Fruit fly (Drosophila melanogaster) whole organism, adult: Measurements from ENCODE around the gene Nopp140.

Experiments used
- CG33017 ChIP-seq: fragments of 200-800 bp; sonication (Bioruptor generic); optimal IDR thresholded peaks from 2 replicates; lab custom pipeline; 2018; ENCODE audit warnings: missing biosample characterization, mild to moderate bottlenecking, missing genetic modification characterization, moderate library complexity
- CG5204 ChIP-seq: fragments of 200-800 bp; sonication (Bioruptor generic); optimal IDR thresholded peaks from 2 replicates; lab custom pipeline; 2016; ENCODE audit warnings: missing biosample characterization, missing genetic modification characterization
- CG7101 ChIP-seq: fragments of 200-800 bp; sonication (Bioruptor generic); optimal IDR thresholded peaks from 2 replicates; lab custom pipeline; 2018; ENCODE audit warnings: missing biosample characterization, mild to moderate bottlenecking, missing genetic modification characterization, moderate library complexity
- Clk ChIP-seq: fragments of 200-800 bp; sonication (Bioruptor generic); optimal IDR thresholded peaks from 2 replicates; lab custom pipeline; 2017; ENCODE audit warnings: missing biosample characterization, missing genetic modification characterization
- Crg-1 ChIP-seq: fragments of 200-800 bp; sonication (Bioruptor generic); optimal IDR thresholded peaks from 2 replicates; lab custom pipeline; 2016; ENCODE audit warnings: missing biosample characterization, missing genetic modification characterization
- Mnt ChIP-seq: fragments of 200-800 bp; sonication (Bioruptor generic); optimal IDR thresholded peaks from 2 replicates; lab custom pipeline; 2016; ENCODE audit warnings: missing biosample characterization, mild to moderate bottlenecking, missing genetic modification characterization
- bab1 ChIP-seq: fragments of 200-800 bp; sonication (Bioruptor generic); optimal IDR thresholded peaks from 3 replicates; lab custom pipeline; 2019; ENCODE audit warnings: missing biosample characterization, mild to moderate bottlenecking, missing genetic modification characterization, moderate library complexity
- kay ChIP-seq: fragments of 200-800 bp; sonication (Bioruptor generic); peaks from one replicate; lab custom pipeline; 2016; ENCODE audit warnings: missing biosample characterization, missing genetic modification characterization, borderline replicate concordance
- ovo ChIP-seq: fragments of 200-800 bp; sonication (Bioruptor generic); optimal IDR thresholded peaks from 2 replicates; lab custom pipeline; 2016; ENCODE audit warnings: missing biosample characterization, missing genetic modification characterization
- toe ChIP-seq: fragments of 200-800 bp; sonication (Bioruptor generic); optimal IDR thresholded peaks from 2 replicates; lab custom pipeline; 2016; ENCODE audit warnings: missing biosample characterization, missing genetic modification characterization

DNA sequence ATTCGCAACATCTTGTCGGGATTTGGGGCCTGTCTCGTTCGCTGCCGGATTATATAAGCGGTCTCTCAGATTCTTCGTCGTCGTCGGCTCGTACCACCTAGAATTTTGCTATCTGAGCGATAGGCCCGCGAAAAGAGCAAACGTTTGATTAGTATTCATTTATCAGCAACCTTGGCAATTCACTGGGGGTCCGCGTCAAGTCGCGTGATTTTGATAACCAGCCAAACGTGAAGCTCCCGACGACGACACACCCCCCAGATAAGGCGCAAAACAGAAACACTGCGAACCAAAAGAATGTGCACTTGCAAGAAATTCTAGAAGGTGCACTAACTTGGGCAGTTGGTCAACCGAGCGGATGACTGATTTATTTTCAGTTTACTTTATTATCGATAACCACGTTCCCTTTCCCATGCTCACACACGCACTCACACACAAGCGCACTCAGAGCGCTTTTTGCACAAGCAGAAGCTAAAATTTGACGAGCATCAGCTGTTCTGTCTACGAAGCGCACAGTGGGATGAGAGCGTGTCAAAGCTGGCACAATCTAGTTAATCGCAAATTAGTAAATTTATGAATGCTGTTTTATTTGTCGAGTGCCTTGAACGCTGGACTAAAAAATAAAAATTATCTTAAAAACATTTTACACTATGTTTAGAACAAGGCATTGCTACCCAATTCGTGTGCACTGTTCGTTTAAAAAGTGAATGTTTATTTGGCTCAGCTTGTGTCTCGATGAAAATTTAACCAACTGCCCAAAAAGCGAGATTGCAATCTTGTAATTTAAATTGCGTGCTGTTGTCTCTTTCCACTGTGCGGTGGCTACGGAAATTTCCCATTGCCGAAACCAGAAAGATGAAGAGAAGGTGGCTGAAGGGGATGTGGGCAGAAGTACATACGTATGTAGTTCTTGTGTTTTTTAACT lies 7.4 kb downstream of the Nopp140 start:
- TF ChIP-seq CG33017 (tag; lab: Kevin White, UChicago), result peak; percentile 78
- TF ChIP-seq Clk, result peak; percentile 81
- TF ChIP-seq toe (GFP tag; lab: Kevin White, UChicago), result peak; percentile 82
- peak; percentile 90 for TF ChIP-seq kay (GFP tag; lab: Kevin White, UChicago)
- peak; percentile 3 for TF ChIP-seq ovo (GFP tag; lab: Kevin White, UChicago)
- TF ChIP-seq Crg-1 (GFP tag; lab: Kevin White, UChicago), result peak; percentile 66
- peak; percentile 91 for TF ChIP-seq bab1 (GFP tag; lab: Kevin White, UChicago)
- TF ChIP-seq CG5204 (GFP tag; lab: Kevin White, UChicago), result peak; percentile 88
- TF ChIP-seq Mnt, result peak; percentile 48
- peak; percentile 80 for TF ChIP-seq CG7101 (tag; lab: Kevin White, UChicago)
